Worm (Caenorhabditis elegans) whole organism, young adult: ENCODE measurements around the gene fbxa-36.

Experiments
- C06A6.2 ChIP-seq: fragments of 200-800 bp; sonication (Bioruptor generic); conservative IDR thresholded peaks from 2 replicates; pipeline ENCODE4 v1.3.6; 2022; ENCODE audit warnings: missing genetic modification characterization, missing compliant biosample characterization
- F10E7.11 ChIP-seq: sonication (generic microtip); optimal IDR thresholded peaks from 2 replicates; lab custom pipeline; 2017; ENCODE audit warnings: mild to moderate bottlenecking, missing genetic modification characterization, moderate library complexity, missing compliant biosample characterization
- F49E8.2 ChIP-seq: sonication (generic microtip); optimal IDR thresholded peaks from 3 replicates; lab custom pipeline; 2017; ENCODE audit warnings: missing genetic modification characterization, mild to moderate bottlenecking, missing compliant biosample characterization, antibody characterized with exemption, moderate library complexity; ENCODE audit not compliant: insufficient read depth
- K11D2.4 ChIP-seq: fragments of 200-800 bp; sonication (Bioruptor generic); IDR thresholded peaks from 2 replicates; pipeline ENCODE4 v1.3.6; 2022; ENCODE audit warnings: missing genetic modification reagents, missing genetic modification characterization, missing compliant biosample characterization
- T26A5.8 ChIP-seq: sonication (generic microtip); optimal IDR thresholded peaks from 2 replicates; lab custom pipeline; 2016; ENCODE audit warnings: missing genetic modification characterization, missing compliant biosample characterization
- ZK185.1 ChIP-seq: sonication (generic microtip); optimal IDR thresholded peaks from 2 replicates; lab custom pipeline; 2016; ENCODE audit warnings: mild to moderate bottlenecking, missing genetic modification characterization, missing compliant biosample characterization; ENCODE audit not compliant: poor library complexity, severe bottlenecking
- akir-1 ChIP-seq: fragments of 200-800 bp; sonication (Bioruptor generic); optimal IDR thresholded peaks from 2 replicates; lab custom pipeline; 2018; ENCODE audit warnings: mild to moderate bottlenecking, missing genetic modification characterization, moderate library complexity, missing compliant biosample characterization
- ama-1 ChIP-seq, 3 experiments: fragments of 150-350 bp in 1 of 3; sonication (generic microtip) in 2 of 3; optimal IDR thresholded peaks; 2 replicates each; lab custom pipeline; 2014 to 2018; ENCODE audit warnings: missing biosample characterization in 2 of 3, missing genetic modification characterization in 2 of 3, missing genetic modification reagents in 2 of 3
- bed-2 ChIP-seq: fragments of 200-800 bp; sonication (Bioruptor generic); IDR thresholded peaks from 2 replicates; pipeline ENCODE4 v1.3.6; 2022; ENCODE audit warnings: missing genetic modification reagents, missing genetic modification characterization, missing compliant biosample characterization
- ccch-3 ChIP-seq: fragments of 200-800 bp; sonication (Bioruptor generic); optimal IDR thresholded peaks from 2 replicates; lab custom pipeline; 2018; ENCODE audit warnings: mild to moderate bottlenecking, missing genetic modification characterization, missing compliant biosample characterization
- cebp-1 ChIP-seq, 2 experiments: fragments of 200-800 bp in 1 of 2; sonication (Bioruptor generic) in 1 of 2; sonication (generic microtip) in 1 of 2; IDR thresholded peaks in 1 of 2; optimal IDR thresholded peaks in 1 of 2; 2 replicates each; pipeline versions ENCODE4 v1.3.6 to Lab custom; 2017 to 2022; ENCODE audit warnings: missing compliant biosample characterization in 2 of 2, missing genetic modification characterization in 2 of 2, mild to moderate bottlenecking in 1 of 2, missing genetic modification reagents in 1 of 2, moderate library complexity in 1 of 2
- ceh-27 ChIP-seq: fragments of 200-800 bp; sonication (Bioruptor generic); optimal IDR thresholded peaks from 2 replicates; lab custom pipeline; 2018; ENCODE audit warnings: mild to moderate bottlenecking, missing genetic modification characterization, moderate library complexity, missing compliant biosample characterization
- ceh-91 ChIP-seq: fragments of 200-800 bp; sonication (Bioruptor generic); IDR thresholded peaks from 2 replicates; pipeline ENCODE4 v1.3.6; 2022; ENCODE audit warnings: missing genetic modification reagents, missing genetic modification characterization, missing compliant biosample characterization
- hmg-1.2 ChIP-seq: fragments of 200-800 bp; sonication (Bioruptor generic); IDR thresholded peaks from 2 replicates; pipeline ENCODE4 v1.3.6; 2022; ENCODE audit warnings: missing genetic modification reagents, missing genetic modification characterization, missing compliant biosample characterization
- let-526 ChIP-seq: fragments of 200-800 bp; sonication (Bioruptor generic); IDR thresholded peaks from 2 replicates; pipeline ENCODE4 v1.3.6; 2022; ENCODE audit warnings: missing genetic modification reagents, missing genetic modification characterization, missing compliant biosample characterization
- lsl-1 ChIP-seq: fragments of 200-800 bp; sonication (Bioruptor generic); optimal IDR thresholded peaks from 2 replicates; lab custom pipeline; 2018; ENCODE audit warnings: mild to moderate bottlenecking, missing genetic modification characterization, moderate library complexity, missing compliant biosample characterization
- madf-3 ChIP-seq: fragments of 200-800 bp; sonication (Bioruptor generic); IDR thresholded peaks from 2 replicates; pipeline ENCODE4 v1.3.6; 2022; ENCODE audit warnings: missing genetic modification reagents, missing genetic modification characterization, missing compliant biosample characterization
- madf-6 ChIP-seq: fragments of 200-800 bp; sonication (Bioruptor generic); IDR thresholded peaks from 2 replicates; pipeline ENCODE4 v1.3.6; 2022; ENCODE audit warnings: missing genetic modification reagents, missing genetic modification characterization, missing compliant biosample characterization
- mcd-1 ChIP-seq: fragments of 200-800 bp; sonication (Bioruptor generic); IDR thresholded peaks from 2 replicates; pipeline ENCODE4 v1.3.6; 2022; ENCODE audit warnings: missing genetic modification reagents, missing genetic modification characterization, missing compliant biosample characterization
- mel-28 ChIP-seq: sonication (generic microtip); optimal IDR thresholded peaks from 2 replicates; lab custom pipeline; 2016; ENCODE audit warnings: borderline replicate concordance, mild to moderate bottlenecking, missing genetic modification characterization, missing compliant biosample characterization
- nhr-80 ChIP-seq: sonication (generic microtip); optimal IDR thresholded peaks from 2 replicates; lab custom pipeline; 2016; ENCODE audit warnings: missing genetic modification characterization, missing compliant biosample characterization
- pbrm-1 ChIP-seq: fragments of 200-800 bp; sonication (Bioruptor generic); IDR thresholded peaks from 2 replicates; pipeline ENCODE4 v1.3.6; 2022; ENCODE audit warnings: missing genetic modification reagents, missing genetic modification characterization, missing compliant biosample characterization
- pha-4 ChIP-seq: fragments of 150-350 bp; sonication (generic microtip); optimal IDR thresholded peaks from 2 replicates; lab custom pipeline; 2014; ENCODE audit warnings: missing biosample characterization, missing genetic modification reagents, missing genetic modification characterization
- sea-2 ChIP-seq: fragments of 200-800 bp; sonication (Bioruptor generic); IDR thresholded peaks from 2 replicates; pipeline ENCODE4 v1.3.6; 2022; ENCODE audit warnings: missing genetic modification characterization, missing compliant biosample characterization
- snpc-3.4 ChIP-seq: sonication (generic microtip); optimal IDR thresholded peaks from 2 replicates; lab custom pipeline; 2017; ENCODE audit warnings: missing genetic modification characterization, mild to moderate bottlenecking, missing compliant biosample characterization, antibody characterized with exemption, moderate library complexity, missing genotype, missing genetic modification reagents
- ztf-25 ChIP-seq: fragments of 200-800 bp; sonication (Bioruptor generic); IDR thresholded peaks from 2 replicates; pipeline ENCODE4 v1.3.6; 2022; ENCODE audit warnings: missing genetic modification reagents, missing genetic modification characterization, missing compliant biosample characterization
- ztf-3 ChIP-seq: fragments of 200-800 bp; sonication (Bioruptor generic); optimal IDR thresholded peaks from 2 replicates; lab custom pipeline; 2018; ENCODE audit warnings: mild to moderate bottlenecking, missing genetic modification characterization, missing compliant biosample characterization
- ztf-6 ChIP-seq: fragments of 200-800 bp; sonication (Bioruptor generic); IDR thresholded peaks from 2 replicates; pipeline ENCODE4 v1.3.6; 2022; ENCODE audit warnings: missing genetic modification reagents, missing genetic modification characterization, missing compliant biosample characterization

The fbxa-36 gene

DNA sequence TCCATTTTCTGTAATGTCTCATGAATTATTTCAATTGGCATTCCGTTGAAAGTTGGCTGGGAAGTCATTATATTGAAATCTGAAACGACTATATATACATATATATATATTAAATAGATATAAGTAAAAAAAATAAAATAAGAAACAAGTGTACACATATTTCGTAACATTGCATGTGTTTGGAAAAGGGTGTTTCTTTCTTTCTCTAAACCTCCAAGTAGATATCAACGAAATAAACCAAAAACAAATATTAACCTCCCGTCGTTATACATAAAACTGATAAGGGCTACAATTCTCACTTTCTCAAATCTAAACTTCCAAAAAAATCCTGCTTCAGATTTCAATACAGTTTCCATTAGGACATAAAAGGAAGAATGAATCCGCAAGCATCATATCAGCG lies 15.2 kb upstream of the fbxa-36 start, which contains the start of gene fbxa-79:
TSS of gene fbxa-79 (minus strand) at position 86 of the 400 bp plus-strand sequence.
- TF ChIP-seq bed-2, result no peak
- TF ChIP-seq cebp-1 (GFP tag; IDR thresholded peaks at IDR 0.05; lab: Robert Waterston, UW), result peak; percentile 91
- TF ChIP-seq cebp-1 (tag; optimal IDR thresholded peaks at IDR 0.05; lab: Kevin White, UChicago), result peak; percentile 93
- peak; percentile 36 for TF ChIP-seq nhr-80 (tag; lab: Kevin White, UChicago)
- TF ChIP-seq, all 124 proteins: peak for 2

DNA sequence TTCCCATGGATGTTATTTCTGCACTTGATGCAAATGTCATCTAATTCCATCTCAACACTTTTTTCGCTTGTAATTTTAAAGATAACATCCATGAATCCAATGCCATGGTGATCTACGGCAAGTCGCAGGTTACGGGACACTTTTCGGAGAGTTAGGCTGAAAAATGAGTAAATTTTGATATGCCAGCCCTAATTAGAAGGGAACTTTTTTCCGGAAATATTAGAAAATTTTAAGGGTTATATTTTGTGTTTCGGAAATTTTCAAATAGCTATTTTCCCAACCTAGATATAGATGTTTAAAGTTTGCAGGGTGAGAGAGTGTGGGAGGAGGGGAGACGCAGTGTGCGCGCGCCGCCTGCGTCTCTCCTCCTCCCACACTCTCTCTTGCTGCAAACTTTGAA lies 14.3 kb upstream of the fbxa-36 start:
- TF ChIP-seq hmg-1.2 (GFP tag; lab: Robert Waterston, UW) (peak; percentile 84), pbrm-1 (GFP tag; lab: Robert Waterston, UW) (no peak), sea-2 (GFP tag; lab: Robert Waterston, UW) (no peak)

DNA sequence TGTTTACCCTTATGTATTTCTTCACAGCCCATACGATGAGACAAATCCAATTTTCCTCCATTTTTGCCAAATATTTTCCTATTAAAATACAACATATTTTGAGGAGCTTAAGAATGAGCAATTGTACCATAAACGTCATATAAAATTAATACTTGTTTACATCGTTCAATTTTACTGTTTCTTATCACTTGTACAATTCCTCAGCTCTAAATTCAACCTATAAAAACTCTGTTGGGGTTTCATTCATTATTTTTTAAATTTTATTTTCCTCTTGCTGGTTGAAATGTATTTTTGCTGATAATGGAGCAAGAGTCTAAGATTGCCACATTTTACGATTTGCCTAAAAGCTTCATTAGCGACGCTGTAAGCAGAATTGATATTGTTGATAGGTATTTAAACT lies 10.4 kb upstream of the fbxa-36 start, which contains the start of gene fbxa-75:
TSS of gene fbxa-75 (plus strand) at position 301 of the 400 bp plus-strand sequence.
- TF ChIP-seq ztf-25 (GFP tag; lab: Robert Waterston, UW) (no peak), let-526 (no peak), F49E8.2 (tag; lab: Kevin White, UChicago) (no peak), ceh-91 (GFP tag; lab: Robert Waterston, UW) (no peak), pha-4 (tag; lab: Kevin White, UChicago) (no peak), akir-1 (no peak), mcd-1 (no peak), madf-6 (GFP tag; lab: Robert Waterston, UW) (no peak), lsl-1 (no peak), mel-28 (tag; lab: Kevin White, UChicago) (no peak), ztf-6 (GFP tag; lab: Robert Waterston, UW) (no peak)

DNA sequence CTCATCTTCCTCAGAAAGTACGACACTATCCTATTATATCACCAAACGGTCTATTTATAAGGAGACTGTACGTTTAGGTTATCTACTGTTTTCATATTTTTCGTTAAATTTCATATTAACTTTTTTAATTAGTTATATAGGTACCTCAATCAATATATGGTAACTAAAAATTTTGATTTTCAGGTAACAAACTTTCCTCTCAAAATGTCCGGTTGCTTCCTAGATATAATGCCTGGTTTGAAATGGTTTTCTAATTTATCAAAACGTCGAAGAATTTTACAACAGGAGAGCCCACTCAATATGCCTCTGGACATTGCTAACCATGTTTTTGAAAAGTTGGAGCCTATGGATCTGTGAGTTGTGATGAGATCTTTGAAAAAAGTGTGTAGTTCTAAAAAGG lies 4.6 kb upstream of the fbxa-36 start, which contains the start of gene fbxa-28:
TSS of gene fbxa-28 (plus strand) at position 301 of the 400 bp plus-strand sequence.
- TF ChIP-seq ccch-3 (GFP tag; lab: Kevin White, UChicago), result no peak

DNA sequence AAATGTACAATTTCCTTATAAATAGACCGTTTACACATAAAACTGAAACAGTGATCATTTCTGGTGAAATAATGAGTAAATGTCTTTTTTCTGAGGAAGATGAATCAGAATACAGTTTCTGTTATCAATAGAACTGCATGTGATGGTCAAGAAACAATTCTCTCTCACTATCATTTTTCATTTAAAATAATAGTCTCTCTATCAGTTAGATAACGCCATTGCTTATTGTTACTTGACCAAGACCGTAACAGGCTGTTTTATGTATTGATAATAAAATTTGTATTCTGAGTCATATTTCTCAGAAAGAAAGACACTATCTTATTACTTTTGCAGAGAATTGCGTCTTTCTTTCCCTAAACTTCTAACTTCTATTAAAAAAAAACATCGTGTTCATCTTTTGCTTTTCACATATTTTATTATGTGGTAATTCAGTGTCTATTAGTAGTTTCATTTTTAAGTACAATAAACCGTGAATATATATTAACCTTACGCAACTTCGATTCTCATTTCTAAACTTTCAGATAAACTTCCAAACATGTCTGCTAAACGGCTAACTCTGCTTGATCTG lies 2.2 kb upstream of the fbxa-36 start, which contains the start of gene fbxa-35:
TSS of gene fbxa-35 (plus strand) at position 518 of the 568 bp plus-strand sequence.
- TF ChIP-seq ama-1 (optimal IDR thresholded peaks at IDR 0.05; lab: Kevin White, UChicago) (no peak), ama-1 (GFP tag; optimal IDR thresholded peaks at IDR 0.05; lab: Kevin White, UChicago) (no peak), nhr-80 (tag; lab: Kevin White, UChicago) (peak; percentile 13)

DNA sequence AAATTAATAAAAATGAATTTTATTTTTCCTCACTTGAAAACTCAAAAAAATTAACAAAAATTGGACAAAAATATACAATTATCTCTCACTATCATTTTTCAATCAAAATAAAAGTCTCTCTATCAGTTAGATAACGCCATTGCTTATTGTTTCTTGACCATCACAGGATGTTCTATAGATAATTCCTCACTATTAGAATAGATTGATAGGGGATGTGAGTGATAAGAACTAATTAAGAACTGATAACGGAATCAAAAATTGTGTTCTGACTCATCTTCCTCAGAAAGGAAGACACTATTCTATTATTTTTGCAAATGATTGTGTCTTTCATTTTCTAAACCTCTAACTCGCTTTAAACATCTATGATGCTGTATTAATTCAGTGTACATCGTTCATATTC lies 3.9 kb downstream of the fbxa-36 start:
- TF ChIP-seq let-526 (no peak), ceh-27 (GFP tag; lab: Kevin White, UChicago) (no peak), ZK185.1 (tag; lab: Kevin White, UChicago) (no peak), ztf-3 (GFP tag; lab: Kevin White, UChicago) (no peak), F10E7.11 (tag; lab: Kevin White, UChicago) (no peak), T26A5.8 (tag; lab: Kevin White, UChicago) (no peak), snpc-3.4 (tag; lab: Kevin White, UChicago) (no peak), sea-2 (GFP tag; lab: Robert Waterston, UW) (no peak), bed-2 (no peak), madf-3 (GFP tag; lab: Robert Waterston, UW) (no peak), C06A6.2 (GFP tag; lab: Robert Waterston, UW) (no peak), K11D2.4 (GFP tag; lab: Robert Waterston, UW) (no peak)
- TF ChIP-seq, all 124 proteins: peak for 0
